Fruit fly (Drosophila melanogaster): Measurements from ENCODE around the gene CG33229.

dm6 chr3L:175949-176348, 47.7 kb upstream of the CG33229 start, which contains the start of gene CG7049:
- TF ChIP-seq pad (GFP tag; optimal IDR thresholded peaks at IDR 0.05) (no peak), Mnt (GFP tag; optimal IDR thresholded peaks at IDR 0.05) (no peak)

Measured in whole organism, adult.